Fruit fly (Drosophila melanogaster) S2 (cell line): ENCODE data around the gene ScsbetaG.

ENCODE experiments used
- CG8478 ChIP-seq: fragments of >200 bp; optimal IDR thresholded peaks from 2 replicates; lab custom pipeline; 2018
- CTCF ChIP-seq, 2 experiments: fragments of >200 bp; optimal IDR thresholded peaks; 2 replicates each; lab custom pipeline; 2018

DNA sequence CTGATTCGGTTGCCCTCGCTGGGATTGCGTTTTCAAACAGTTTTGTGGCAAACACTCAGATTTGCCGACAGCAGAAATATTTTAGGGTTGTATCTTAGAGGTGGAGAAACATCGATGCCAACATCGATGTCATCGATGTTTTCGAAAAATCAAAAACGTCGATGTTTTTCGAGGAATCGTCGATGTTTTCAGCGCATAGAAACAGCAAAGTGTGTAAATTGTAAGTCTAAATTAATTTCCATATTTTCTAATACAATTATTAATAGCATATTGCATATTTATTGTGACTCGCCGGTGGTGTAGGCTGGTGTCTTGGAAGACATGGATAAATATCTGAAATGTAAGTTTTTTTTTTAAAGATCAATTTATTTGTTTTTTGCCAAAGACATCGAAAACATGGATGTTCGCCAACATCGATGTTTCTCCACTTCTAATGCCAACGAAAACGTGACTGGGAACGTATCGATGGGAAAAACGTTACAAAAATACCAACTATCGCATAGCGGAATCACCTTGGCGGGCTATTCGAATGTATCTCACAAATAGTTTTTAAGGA lies 40.4 kb upstream of the ScsbetaG start, which contains the start of gene TM9SF3:
- no peak for TF ChIP-seq CG8478 (lab: Kevin White, UChicago)
- peak in 1 of 2 experiments; percentile 9 for TF ChIP-seq CTCF (optimal IDR thresholded peaks at IDR 0.05; lab: Kevin White, UChicago)
